Worm (Caenorhabditis elegans): ENCODE measurements around the gene oac-15.

Gene oac-15

DNA sequence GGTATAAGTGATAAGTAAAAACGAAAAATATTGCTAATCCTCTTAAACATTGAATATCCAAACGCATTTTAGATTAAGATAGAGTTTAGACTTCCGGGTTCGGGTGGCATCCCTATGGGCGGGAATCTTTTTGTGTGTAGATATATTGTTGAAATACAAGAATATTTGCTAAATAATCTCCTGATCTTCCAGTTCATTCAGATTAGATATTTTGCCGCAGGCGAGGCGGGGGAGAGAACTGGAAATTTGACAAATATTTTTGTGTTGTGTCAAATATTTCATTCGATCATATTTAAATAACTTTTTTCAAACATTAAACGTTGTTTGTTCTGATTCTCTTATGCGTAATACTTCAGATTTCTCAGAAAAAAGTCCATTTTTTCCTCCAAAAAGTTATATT is at the start of gene oac-15:
Gene oac-15, minus strand, starts transcription at position 101 of the 400 bp plus-strand sequence.
- no peak for TF ChIP-seq Y55F3AM.14 (GFP tag; optimal IDR thresholded peaks at IDR 0.05)
- TF ChIP-seq snpc-4 (tag; optimal IDR thresholded peaks at IDR 0.05) = no peak
- no peak for TF ChIP-seq nhr-6 (tag; optimal IDR thresholded peaks at IDR 0.05)

DNA sequence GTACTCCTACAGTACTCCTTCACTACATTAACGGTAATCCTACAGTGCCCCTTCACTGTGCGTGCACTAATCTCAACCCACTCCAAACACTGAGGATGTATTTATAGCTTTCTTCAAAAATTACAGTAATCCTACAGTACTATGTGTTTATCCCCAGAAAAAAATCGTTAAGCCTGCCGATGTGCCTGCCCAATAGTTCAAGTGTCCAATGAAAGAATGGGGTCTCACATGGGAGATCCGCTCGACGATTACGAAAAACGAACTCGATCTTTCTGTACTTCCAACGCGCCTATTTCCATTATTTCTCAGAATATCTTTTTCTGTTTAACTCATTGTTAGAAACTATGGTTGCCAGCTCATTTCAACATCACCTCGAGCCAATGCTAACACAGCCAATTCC is 48.4 kb upstream of the oac-15 start, which contains the start of gene nhr-218:
Gene nhr-218, plus strand, starts transcription at position 301 of the 400 bp plus-strand sequence.
- no peak for TF ChIP-seq peb-1 (tag; optimal IDR thresholded peaks at IDR 0.05)
- no peak for TF ChIP-seq unc-62 (GFP tag; optimal IDR thresholded peaks at IDR 0.05)
- TF ChIP-seq ama-1 (optimal IDR thresholded peaks at IDR 0.05) = no peak
- TF ChIP-seq snpc-4 (tag; optimal IDR thresholded peaks at IDR 0.05) = no peak
- TF ChIP-seq fos-1 (tag; optimal IDR thresholded peaks at IDR 0.05) = no peak
- no peak for TF ChIP-seq crh-2 (tag; optimal IDR thresholded peaks at IDR 0.05)
- no peak for TF ChIP-seq sem-4 (tag; optimal IDR thresholded peaks at IDR 0.05)
- no peak for TF ChIP-seq Y55F3AM.14 (GFP tag; optimal IDR thresholded peaks at IDR 0.05)
- TF ChIP-seq ztf-1 (GFP tag; conservative IDR thresholded peaks at IDR 0.05) = no peak

ce11 chrV:16256395-16256794 is 46.7 kb upstream of the oac-15 start, which contains the start of gene bgnt-1.3:
Gene bgnt-1.3 (minus strand): TSS chrV:16256495.
- TF ChIP-seq lin-13 (GFP tag; optimal IDR thresholded peaks at IDR 0.05) = no peak
- no peak for TF ChIP-seq egl-27 (tag; optimal IDR thresholded peaks at IDR 0.05)
- no peak for TF ChIP-seq fos-1 (tag; optimal IDR thresholded peaks at IDR 0.05)
- no peak for TF ChIP-seq gmeb-1 (tag; optimal IDR thresholded peaks at IDR 0.05)
- no peak for TF ChIP-seq nhr-10 (tag; optimal IDR thresholded peaks at IDR 0.05)
- no peak for TF ChIP-seq ztf-11 (tag; optimal IDR thresholded peaks at IDR 0.05)
- no peak for TF ChIP-seq zag-1 (tag; optimal IDR thresholded peaks at IDR 0.05)

ce11 chrV:16253687-16254086 is 44.0 kb upstream of the oac-15 start, which contains the start of gene gcy-20:
Gene gcy-20 (minus strand): TSS chrV:16253787.
- TF ChIP-seq sem-4 (tag; optimal IDR thresholded peaks at IDR 0.05) (no peak), blmp-1 (tag; optimal IDR thresholded peaks at IDR 0.05; ENCODE audit: insufficient read depth) (no peak), unc-62 (GFP tag; optimal IDR thresholded peaks at IDR 0.05) (no peak), R02D3.7 (tag; optimal IDR thresholded peaks at IDR 0.05) (no peak), peb-1 (tag; optimal IDR thresholded peaks at IDR 0.05) (no peak), ZK546.5 (tag; optimal IDR thresholded peaks at IDR 0.05) (no peak), nhr-12 (tag; optimal IDR thresholded peaks at IDR 0.05) (no peak), alr-1 (tag; optimal IDR thresholded peaks at IDR 0.05) (no peak), mdl-1 (tag; optimal IDR thresholded peaks at IDR 0.05) (no peak), ama-1 (optimal IDR thresholded peaks at IDR 0.05) (no peak), lin-11 (tag; optimal IDR thresholded peaks at IDR 0.05) (no peak)

ce11 chrV:16249105-16249504 is 39.4 kb upstream of the oac-15 start:
- TF ChIP-seq lin-13 (GFP tag; optimal IDR thresholded peaks at IDR 0.05) = no peak
- TF ChIP-seq fos-1 (tag; optimal IDR thresholded peaks at IDR 0.05) = no peak

DNA sequence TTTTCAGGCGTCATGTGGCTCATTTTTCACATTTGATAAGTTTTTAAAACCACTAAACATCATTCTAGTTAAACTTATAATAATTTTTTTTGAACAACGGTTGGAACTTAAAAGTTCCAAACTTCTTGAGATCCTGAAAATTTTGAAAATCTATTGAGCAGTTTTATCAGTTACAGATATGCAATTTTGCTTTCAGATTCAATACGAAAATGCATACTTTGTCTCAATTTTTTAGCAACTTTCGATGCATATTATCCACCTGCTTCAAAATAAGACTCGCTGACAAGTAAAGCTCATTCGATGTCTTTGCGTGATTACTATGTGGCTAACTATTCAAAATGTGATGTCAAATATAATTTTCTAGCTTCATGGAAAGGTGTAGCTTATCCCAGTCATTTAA is 36.8 kb upstream of the oac-15 start, which contains the start of gene srh-95:
Gene srh-95, plus strand, starts transcription at position 301 of the 400 bp plus-strand sequence.
- TF ChIP-seq egl-27 (tag; optimal IDR thresholded peaks at IDR 0.05) (no peak), ceh-16 (tag; optimal IDR thresholded peaks at IDR 0.05) (no peak), Y55F3AM.14 (GFP tag; optimal IDR thresholded peaks at IDR 0.05) (no peak), lin-11 (tag; optimal IDR thresholded peaks at IDR 0.05) (no peak), blmp-1 (tag; optimal IDR thresholded peaks at IDR 0.05; ENCODE audit: insufficient read depth) (no peak), C34F6.9 (tag; optimal IDR thresholded peaks at IDR 0.05) (no peak), zag-1 (tag; optimal IDR thresholded peaks at IDR 0.05) (no peak)

- TF ChIP-seq nhr-129 (tag; optimal IDR thresholded peaks at IDR 0.05) = no peak
- TF ChIP-seq dmd-4 (tag; optimal IDR thresholded peaks at IDR 0.05) = no peak
Observed at ce11 chrV:16244078-16244477, 34.3 kb upstream of the oac-15 start, which contains the start of gene srh-104. Gene srh-104 (minus strand): TSS chrV:16244178.

- TF ChIP-seq nhr-77 (tag; optimal IDR thresholded peaks at IDR 0.05) = no peak
Observed at ce11 chrV:16237223-16237622, 27.5 kb upstream of the oac-15 start, which contains the start of gene F21H7.5. Gene F21H7.5 (plus strand): TSS chrV:16237523.
